Fruit fly (Drosophila melanogaster): ENCODE results near the gene Rtc1.

The Rtc1 gene

dm6 chrX:13756776-13757312 is at the start of gene Rtc1, which contains the start of gene CG32625 (continued):
- TF ChIP-seq dsx (GFP tag; optimal IDR thresholded peaks at IDR 0.05; ENCODE audit: poor library complexity, severe bottlenecking) = no peak
- no peak for TF ChIP-seq CG34406 (GFP tag; optimal IDR thresholded peaks at IDR 0.05)
- no peak for TF ChIP-seq CG6808 (GFP tag; optimal IDR thresholded peaks at IDR 0.05)
- TF ChIP-seq topi (GFP tag; optimal IDR thresholded peaks at IDR 0.05) = peak; percentile 19
- TF ChIP-seq OdsH (GFP tag; optimal IDR thresholded peaks at IDR 0.05) = peak; percentile 46
- no peak for TF ChIP-seq Hr39 (GFP tag; optimal IDR thresholded peaks at IDR 0.05)
- TF ChIP-seq CG6854 (GFP tag; optimal IDR thresholded peaks at IDR 0.05) = no peak
- no peak for TF ChIP-seq CG9139 (GFP tag; optimal IDR thresholded peaks at IDR 0.05)

- TF ChIP-seq CG8119 (GFP tag; IDR thresholded peaks at IDR 0.05) = no peak
- peak; percentile 30 for TF ChIP-seq esn (GFP tag; optimal IDR thresholded peaks at IDR 0.05)
- no peak for TF ChIP-seq salr (GFP tag; optimal IDR thresholded peaks at IDR 0.05)
- peak; percentile 46 for TF ChIP-seq Eip78C (GFP tag)
- no peak for TF ChIP-seq CG6854 (GFP tag; optimal IDR thresholded peaks at IDR 0.05)
- TF ChIP-seq CG31627 (GFP tag; optimal IDR thresholded peaks at IDR 0.05) = no peak
- no peak for TF ChIP-seq Hr4 (GFP tag; optimal IDR thresholded peaks at IDR 0.05)
- no peak for TF ChIP-seq OdsH (GFP tag; optimal IDR thresholded peaks at IDR 0.05)
- no peak for TF ChIP-seq fkh (GFP tag; optimal IDR thresholded peaks at IDR 0.05)
- TF ChIP-seq CG8632 (GFP tag; optimal IDR thresholded peaks at IDR 0.05) = no peak
Measured at dm6 chrX:13717982-13718402, 39.0 kb upstream of the Rtc1 start, which contains the start of gene Nadsyn. Gene Nadsyn, minus strand, starts transcription at chrX:13718285.

dm6 chrX:13721934-13722333 is 35.0 kb upstream of the Rtc1 start, which contains the start of the genes Mrgn1 and mus101:
Gene Mrgn1, minus strand, starts transcription at chrX:13721977.
Gene mus101, plus strand, starts transcription at chrX:13722246.
- TF ChIP-seq vri (GFP tag; optimal IDR thresholded peaks at IDR 0.05) = no peak
- TF ChIP-seq eg (GFP tag; IDR thresholded peaks at IDR 0.05) = no peak
- no peak for TF ChIP-seq Ets21C (GFP tag; optimal IDR thresholded peaks at IDR 0.05)
- no peak for TF ChIP-seq Eip93F (GFP tag; optimal IDR thresholded peaks at IDR 0.05)
- TF ChIP-seq CG6854 (GFP tag; optimal IDR thresholded peaks at IDR 0.05) = no peak
- TF ChIP-seq Eip75B (GFP tag; optimal IDR thresholded peaks at IDR 0.05) = no peak
- no peak for TF ChIP-seq pdm3 (GFP tag; optimal IDR thresholded peaks at IDR 0.05)
- TF ChIP-seq Smox (GFP tag; optimal IDR thresholded peaks at IDR 0.05) = no peak
- no peak for TF ChIP-seq CG32006 (GFP tag; optimal IDR thresholded peaks at IDR 0.05)
- no peak for TF ChIP-seq CG9139 (GFP tag; optimal IDR thresholded peaks at IDR 0.05)
- TF ChIP-seq CG6808 (GFP tag; optimal IDR thresholded peaks at IDR 0.05) = no peak
- TF ChIP-seq CG10631 (GFP tag; optimal IDR thresholded peaks at IDR 0.05) = no peak
- no peak for TF ChIP-seq Hr39 (GFP tag; optimal IDR thresholded peaks at IDR 0.05)
- no peak for TF ChIP-seq CG11762 (GFP tag; optimal IDR thresholded peaks at IDR 0.05; ENCODE audit: insufficient read depth)
- TF ChIP-seq Sox14 (GFP tag; optimal IDR thresholded peaks at IDR 0.05) = no peak

- TF ChIP-seq ss (GFP tag; optimal IDR thresholded peaks at IDR 0.05) = no peak
- TF ChIP-seq Gug (GFP tag; IDR thresholded peaks at IDR 0.05) = peak; percentile 64
- peak; percentile 67 for TF ChIP-seq Hr4 (GFP tag; optimal IDR thresholded peaks at IDR 0.05)
- no peak for TF ChIP-seq CG16779 (tag; optimal IDR thresholded peaks at IDR 0.05)
- peak; percentile 70 for TF ChIP-seq CG15336 (GFP tag; IDR thresholded peaks at IDR 0.05)
- TF ChIP-seq CG8119 (GFP tag; IDR thresholded peaks at IDR 0.05) = peak; percentile 77; the same call in 2 of the 3 replicates
- TF ChIP-seq svp (GFP tag) = no peak
- peak in 1 of 2 experiments; percentile 56 for TF ChIP-seq salr (GFP tag; optimal IDR thresholded peaks at IDR 0.05)
- no peak for TF ChIP-seq Sox15 (GFP tag; optimal IDR thresholded peaks at IDR 0.05)
- no peak for TF ChIP-seq cyc (GFP tag; optimal IDR thresholded peaks at IDR 0.05)
- TF ChIP-seq CG10631 (GFP tag; optimal IDR thresholded peaks at IDR 0.05) = peak; percentile 41
- TF ChIP-seq Ets96B (tag; optimal IDR thresholded peaks at IDR 0.05) = peak; percentile 3
- no peak for TF ChIP-seq fd85E (GFP tag; optimal IDR thresholded peaks at IDR 0.05)
- TF ChIP-seq CG3919 (GFP tag; optimal IDR thresholded peaks at IDR 0.05) = no peak
- 0 out of 2 replicates have a peak, but pooled peaks have one; percentile 37 for TF ChIP-seq CG11294 (GFP tag; IDR thresholded peaks at IDR 0.05)
- TF ChIP-seq CG11902 (GFP tag; optimal IDR thresholded peaks at IDR 0.05) = no peak
- peak; percentile 28 for TF ChIP-seq CG3032 (tag; optimal IDR thresholded peaks at IDR 0.05)
- no peak for TF ChIP-seq CG8319 (GFP tag; optimal IDR thresholded peaks at IDR 0.05)
- TF ChIP-seq CG7368 (GFP tag; optimal IDR thresholded peaks at IDR 0.05) = no peak
- TF ChIP-seq Ets21C (GFP tag; optimal IDR thresholded peaks at IDR 0.05) = no peak
- TF ChIP-seq topi (GFP tag; optimal IDR thresholded peaks at IDR 0.05) = no peak
- TF ChIP-seq CG8632 (GFP tag; optimal IDR thresholded peaks at IDR 0.05) = no peak
- TF ChIP-seq Smox (GFP tag; optimal IDR thresholded peaks at IDR 0.05) = no peak
- TF ChIP-seq dac (GFP tag; optimal IDR thresholded peaks at IDR 0.05) = no peak
- TF ChIP-seq CG10669 (GFP tag; optimal IDR thresholded peaks at IDR 0.05) = no peak
- peak; percentile 48 for TF ChIP-seq esn (GFP tag; optimal IDR thresholded peaks at IDR 0.05)
Measured at dm6 chrX:13734866-13735265, 22.1 kb upstream of the Rtc1 start.
